Worm (Caenorhabditis elegans): ENCODE measurements around the gene C15C7.4.

DNA sequence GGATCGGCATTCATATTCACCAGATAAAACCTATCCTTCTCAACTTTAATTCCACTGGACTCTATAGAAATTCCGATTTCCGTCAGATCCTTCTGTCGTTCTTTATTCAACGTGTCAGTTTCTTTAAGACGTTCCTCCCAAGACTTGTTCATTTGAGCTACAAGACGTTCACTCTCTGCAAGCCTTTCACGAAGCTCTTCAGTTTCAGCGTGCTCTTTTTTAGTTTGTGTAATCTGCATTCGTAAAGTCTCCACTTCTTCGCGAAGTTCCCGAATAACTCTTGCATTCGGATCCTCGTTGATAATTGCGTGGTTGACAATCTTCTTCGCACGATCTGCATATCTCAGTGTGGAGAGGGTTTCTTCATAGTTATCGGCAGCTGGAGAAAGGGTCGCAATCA, 31.4 kb downstream of the C15C7.4 start:
- TF ChIP-seq him-1 (tag; optimal IDR thresholded peaks at IDR 0.05) (no peak), dao-5 (tag; optimal IDR thresholded peaks at IDR 0.05) (no peak)

All from whole organism, L4/young adult.